Fruit fly (Drosophila melanogaster) whole organism, embryonic: Measurements from ENCODE around the gene CG43400.

ENCODE experiments used
- NFAT ChIP-seq: fragments of 200-800 bp; sonication (Bioruptor generic); IDR thresholded peaks from 2 replicates; pipeline ENCODE4 v1.3.6; 2022; ENCODE audit warnings: missing biosample characterization, missing genetic modification characterization
- insv ChIP-seq, 2 experiments: fragments of 200-800 bp; sonication (Bioruptor generic); optimal IDR thresholded peaks; 3 replicates each; lab custom pipeline; 2016 to 2018; ENCODE audit warnings: missing biosample characterization in 2 of 2, missing genetic modification characterization in 2 of 2

dm6 chr2L:8464107-8464582 is 26.4 kb upstream of the CG43400 start, which contains the start of gene prg:
- TF ChIP-seq NFAT, result peak; percentile 52
- TF ChIP-seq insv (GFP tag; optimal IDR thresholded peaks at IDR 0.05; lab: Kevin White, UChicago), result peak in 1 of 2 experiments; percentile 58
